Fruit fly (Drosophila melanogaster) whole organism, prepupa: ENCODE measurements around the gene Tsp97E.

ENCODE experiments used
- CG32006 ChIP-seq: fragments of 200-800 bp; sonication (Bioruptor generic); optimal IDR thresholded peaks from 3 replicates; lab custom pipeline; 2017; ENCODE audit warnings: missing biosample characterization, mild to moderate bottlenecking, missing genetic modification characterization
- CG6276 ChIP-seq: fragments of 200-800 bp; sonication (Bioruptor generic); optimal IDR thresholded peaks from 2 replicates; lab custom pipeline; 2017; ENCODE audit warnings: missing biosample characterization, mild to moderate bottlenecking, missing genetic modification characterization
- CG7368 ChIP-seq: fragments of 200-800 bp; sonication (Bioruptor generic); optimal IDR thresholded peaks from 3 replicates; lab custom pipeline; 2016; ENCODE audit warnings: missing biosample characterization, missing genetic modification characterization
- CG8319 ChIP-seq: fragments of 200-800 bp; sonication (Bioruptor generic); optimal IDR thresholded peaks from 3 replicates; lab custom pipeline; 2016; ENCODE audit warnings: missing biosample characterization, missing genetic modification characterization
- CG8632 ChIP-seq: fragments of 200-800 bp; sonication (Bioruptor generic); optimal IDR thresholded peaks from 3 replicates; lab custom pipeline; 2016; ENCODE audit warnings: missing biosample characterization, missing genetic modification characterization
- Eip75B ChIP-seq: fragments of 200-800 bp; sonication (Bioruptor generic); optimal IDR thresholded peaks from 3 replicates; lab custom pipeline; 2016; ENCODE audit warnings: missing biosample characterization, missing genetic modification characterization
- cyc ChIP-seq: fragments of 200-800 bp; sonication (Bioruptor generic); optimal IDR thresholded peaks from 3 replicates; lab custom pipeline; 2016; ENCODE audit warnings: missing biosample characterization, missing genetic modification characterization
- dac ChIP-seq: fragments of 200-800 bp; sonication (Bioruptor generic); optimal IDR thresholded peaks from 2 replicates; lab custom pipeline; 2017; ENCODE audit warnings: missing biosample characterization, mild to moderate bottlenecking, missing genetic modification characterization
- eg ChIP-seq: fragments of 200-800 bp; sonication (Bioruptor generic); IDR thresholded peaks from 3 replicates; pipeline ENCODE4 v1.3.6; 2022; ENCODE audit warnings: missing biosample characterization, missing genetic modification characterization
- salr ChIP-seq, 2 experiments: fragments of 200-800 bp; sonication (Bioruptor generic); optimal IDR thresholded peaks; 3 replicates each; lab custom pipeline; 2016 to 2018; ENCODE audit warnings: missing biosample characterization in 2 of 2, missing genetic modification characterization in 2 of 2, mild to moderate bottlenecking in 1 of 2
- spab ChIP-seq: fragments of 200-800 bp; sonication (Bioruptor generic); optimal IDR thresholded peaks from 2 replicates; lab custom pipeline; 2017; ENCODE audit warnings: missing biosample characterization, mild to moderate bottlenecking, missing genetic modification characterization, missing genetic modification reagents
- ss ChIP-seq, 2 experiments: fragments of 200-800 bp; sonication (Bioruptor generic); optimal IDR thresholded peaks; 2 replicates in 1 of 2; 3 replicates in 1 of 2; lab custom pipeline; 2017 to 2018; ENCODE audit warnings: mild to moderate bottlenecking in 2 of 2, missing biosample characterization in 2 of 2, missing genetic modification characterization in 2 of 2, moderate library complexity in 1 of 2

- no peak for TF ChIP-seq CG6276 (GFP tag; lab: Kevin White, UChicago)
- TF ChIP-seq CG32006 (GFP tag; lab: Kevin White, UChicago): no peak
- no peak for TF ChIP-seq eg (GFP tag; lab: Robert Waterston, UW)
- TF ChIP-seq CG8632: no peak
- TF ChIP-seq dac: no peak
- no peak for TF ChIP-seq CG7368
- TF ChIP-seq spab (GFP tag; lab: Kevin White, UChicago): no peak
- no peak for TF ChIP-seq CG8319 (GFP tag; lab: Kevin White, UChicago)
- no peak for TF ChIP-seq Eip75B
- no peak for TF ChIP-seq ss (GFP tag; optimal IDR thresholded peaks at IDR 0.05; lab: Kevin White, UChicago)
- TF ChIP-seq cyc: no peak
- no peak for TF ChIP-seq salr (GFP tag; optimal IDR thresholded peaks at IDR 0.05; lab: Kevin White, UChicago)
These were observed 1.8 kb upstream of the Tsp97E start, which contains the start of gene Gr97a for dm6 chr3R:26966385-26966784.
